Fruit fly (Drosophila melanogaster) whole organism, prepupa: Measurements from ENCODE around the gene CG15308.

Source experiments
- Blimp-1 ChIP-seq: fragments of 200-800 bp; sonication (Bioruptor generic); optimal IDR thresholded peaks from 3 replicates; lab custom pipeline; 2017; ENCODE audit warnings: missing biosample characterization, missing genetic modification characterization, mild to moderate bottlenecking, moderate library complexity, missing genetic modification reagents
- CG11294 ChIP-seq: fragments of 200-800 bp; sonication (Bioruptor generic); IDR thresholded peaks from 2 replicates; pipeline ENCODE4 v1.3.6; 2022; ENCODE audit warnings: missing biosample characterization, missing genetic modification characterization
- CG11762 ChIP-seq: fragments of 200-800 bp; sonication (Bioruptor generic); optimal IDR thresholded peaks from 3 replicates; lab custom pipeline; 2016; ENCODE audit warnings: missing biosample characterization, missing genetic modification characterization; ENCODE audit not compliant: insufficient read depth
- CG15336 ChIP-seq: fragments of 200-800 bp; sonication (Bioruptor generic); IDR thresholded peaks from 2 replicates; pipeline ENCODE4 v1.3.6; 2022; ENCODE audit warnings: missing biosample characterization, missing genetic modification characterization
- CG1621 ChIP-seq: fragments of 200-800 bp; sonication (Bioruptor generic); optimal IDR thresholded peaks from 3 replicates; lab custom pipeline; 2018; ENCODE audit warnings: missing biosample characterization, mild to moderate bottlenecking, missing genetic modification characterization
- CG16779 ChIP-seq: fragments of 200-800 bp; sonication (Bioruptor generic); optimal IDR thresholded peaks from 3 replicates; lab custom pipeline; 2017; ENCODE audit warnings: missing biosample characterization, mild to moderate bottlenecking, missing genetic modification characterization
- CG3032 ChIP-seq: fragments of 200-800 bp; optimal IDR thresholded peaks from 2 replicates; lab custom pipeline; 2019; ENCODE audit warnings: missing biosample characterization, mild to moderate bottlenecking, missing genetic modification characterization, moderate library complexity
- CG31627 ChIP-seq: fragments of 200-800 bp; sonication (Bioruptor generic); optimal IDR thresholded peaks from 3 replicates; lab custom pipeline; 2016; ENCODE audit warnings: missing biosample characterization, missing genetic modification characterization
- CG3919 ChIP-seq: fragments of 200-800 bp; sonication (Bioruptor generic); optimal IDR thresholded peaks from 3 replicates; lab custom pipeline; 2016; ENCODE audit warnings: missing biosample characterization, missing genetic modification characterization
- CG4318 ChIP-seq: fragments of 200-800 bp; sonication (Bioruptor generic); optimal IDR thresholded peaks from 3 replicates; lab custom pipeline; 2017; ENCODE audit warnings: missing biosample characterization, mild to moderate bottlenecking, missing genetic modification characterization
- CG6163 ChIP-seq: fragments of 200-800 bp; sonication (Bioruptor generic); IDR thresholded peaks from 3 replicates; pipeline ENCODE4 v1.3.6; 2022; ENCODE audit warnings: missing biosample characterization, missing genetic modification characterization
- CG6854 ChIP-seq: fragments of 200-800 bp; sonication (Bioruptor generic); optimal IDR thresholded peaks from 2 replicates; lab custom pipeline; 2017; ENCODE audit warnings: missing biosample characterization, mild to moderate bottlenecking, missing genetic modification characterization
- CG7368 ChIP-seq: fragments of 200-800 bp; sonication (Bioruptor generic); optimal IDR thresholded peaks from 3 replicates; lab custom pipeline; 2016; ENCODE audit warnings: missing biosample characterization, missing genetic modification characterization
- CG8119 ChIP-seq: fragments of 200-800 bp; sonication (Bioruptor generic); IDR thresholded peaks from 3 replicates; pipeline ENCODE4 v1.3.6; 2022; ENCODE audit warnings: missing biosample characterization, missing genetic modification characterization
- CG8319 ChIP-seq: fragments of 200-800 bp; sonication (Bioruptor generic); optimal IDR thresholded peaks from 3 replicates; lab custom pipeline; 2016; ENCODE audit warnings: missing biosample characterization, missing genetic modification characterization
- CG8632 ChIP-seq: fragments of 200-800 bp; sonication (Bioruptor generic); optimal IDR thresholded peaks from 3 replicates; lab custom pipeline; 2016; ENCODE audit warnings: missing biosample characterization, missing genetic modification characterization
- CG9139 ChIP-seq: fragments of 200-800 bp; sonication (Bioruptor generic); optimal IDR thresholded peaks from 3 replicates; lab custom pipeline; 2017; ENCODE audit warnings: missing biosample characterization, mild to moderate bottlenecking, missing genetic modification characterization
- Eip78C ChIP-seq: fragments of 200-800 bp; sonication (Bioruptor generic); peaks from one replicate; lab custom pipeline; 2016; ENCODE audit warnings: missing biosample characterization, missing genetic modification characterization
- Eip93F ChIP-seq: fragments of 200-800 bp; sonication (Bioruptor generic); optimal IDR thresholded peaks from 2 replicates; lab custom pipeline; 2016; ENCODE audit warnings: missing biosample characterization, mild to moderate bottlenecking, missing genetic modification characterization
- Ets21C ChIP-seq: fragments of 200-800 bp; sonication (Bioruptor generic); optimal IDR thresholded peaks from 3 replicates; lab custom pipeline; 2016; ENCODE audit warnings: missing biosample characterization, missing genetic modification characterization
- Ets96B ChIP-seq: fragments of 200-800 bp; optimal IDR thresholded peaks from 2 replicates; lab custom pipeline; 2019; ENCODE audit warnings: missing biosample characterization, mild to moderate bottlenecking, missing genetic modification characterization, moderate library complexity
- Gug ChIP-seq: fragments of 200-800 bp; sonication (Bioruptor generic); IDR thresholded peaks from 2 replicates; pipeline ENCODE4 v1.3.6; 2022; ENCODE audit warnings: missing biosample characterization, missing genetic modification characterization
- Hr38 ChIP-seq: sonication (Bioruptor generic); optimal IDR thresholded peaks from 2 replicates; lab custom pipeline; 2016; ENCODE audit warnings: missing biosample characterization, missing genetic modification characterization
- Hr39 ChIP-seq: fragments of 200-800 bp; sonication (Bioruptor generic); optimal IDR thresholded peaks from 2 replicates; lab custom pipeline; 2016; ENCODE audit warnings: missing biosample characterization, missing genetic modification characterization
- Hr4 ChIP-seq: fragments of 200-800 bp; sonication (Bioruptor generic); optimal IDR thresholded peaks from 3 replicates; lab custom pipeline; 2016; ENCODE audit warnings: missing biosample characterization, missing genetic modification characterization
- Lpt ChIP-seq: fragments of 200-800 bp; sonication (Bioruptor generic); optimal IDR thresholded peaks from 3 replicates; lab custom pipeline; 2016; ENCODE audit warnings: missing biosample characterization, missing genetic modification characterization
- Met ChIP-seq: fragments of 200-800 bp; sonication (Bioruptor generic); optimal IDR thresholded peaks from 3 replicates; lab custom pipeline; 2016; ENCODE audit warnings: missing biosample characterization, missing genetic modification characterization
- OdsH ChIP-seq: fragments of 200-800 bp; sonication (Bioruptor generic); optimal IDR thresholded peaks from 3 replicates; lab custom pipeline; 2016; ENCODE audit warnings: missing biosample characterization, missing genetic modification characterization
- Smox ChIP-seq: fragments of 200-800 bp; sonication (Bioruptor generic); optimal IDR thresholded peaks from 3 replicates; lab custom pipeline; 2016; ENCODE audit warnings: missing biosample characterization, missing genetic modification characterization
- Sox14 ChIP-seq: fragments of 200-800 bp; sonication (Bioruptor generic); optimal IDR thresholded peaks from 3 replicates; lab custom pipeline; 2016; ENCODE audit warnings: missing biosample characterization, missing genetic modification characterization
- Sox15 ChIP-seq: fragments of 200-800 bp; sonication (Bioruptor generic); optimal IDR thresholded peaks from 3 replicates; lab custom pipeline; 2016; ENCODE audit warnings: missing biosample characterization, missing genetic modification characterization
- achi ChIP-seq: fragments of 200-800 bp; sonication (Bioruptor generic); optimal IDR thresholded peaks from 3 replicates; lab custom pipeline; 2016; ENCODE audit warnings: missing biosample characterization, missing genetic modification characterization
- acj6 ChIP-seq: fragments of 200-800 bp; sonication (Bioruptor generic); optimal IDR thresholded peaks from 3 replicates; lab custom pipeline; 2016; ENCODE audit warnings: missing biosample characterization, missing genetic modification characterization
- dac ChIP-seq: fragments of 200-800 bp; sonication (Bioruptor generic); optimal IDR thresholded peaks from 2 replicates; lab custom pipeline; 2017; ENCODE audit warnings: missing biosample characterization, mild to moderate bottlenecking, missing genetic modification characterization
- dsx ChIP-seq: fragments of 200-800 bp; optimal IDR thresholded peaks from 3 replicates; lab custom pipeline; 2019; ENCODE audit warnings: missing biosample characterization, mild to moderate bottlenecking, missing genetic modification characterization, moderate library complexity; ENCODE audit not compliant: poor library complexity, severe bottlenecking
- eg ChIP-seq: fragments of 200-800 bp; sonication (Bioruptor generic); IDR thresholded peaks from 3 replicates; pipeline ENCODE4 v1.3.6; 2022; ENCODE audit warnings: missing biosample characterization, missing genetic modification characterization
- esn ChIP-seq: fragments of 200-800 bp; sonication (Bioruptor generic); optimal IDR thresholded peaks from 2 replicates; lab custom pipeline; 2016; ENCODE audit warnings: missing biosample characterization, mild to moderate bottlenecking, missing genetic modification characterization, moderate library complexity
- fd59A ChIP-seq: fragments of 200-800 bp; sonication (Bioruptor generic); optimal IDR thresholded peaks from 2 replicates; lab custom pipeline; 2017; ENCODE audit warnings: missing biosample characterization, mild to moderate bottlenecking, missing genetic modification characterization, missing genetic modification reagents
- fd85E ChIP-seq: fragments of 200-800 bp; sonication (Bioruptor generic); optimal IDR thresholded peaks from 3 replicates; lab custom pipeline; 2016; ENCODE audit warnings: missing biosample characterization, missing genetic modification characterization
- fkh ChIP-seq: fragments of 200-800 bp; sonication (Bioruptor generic); optimal IDR thresholded peaks from 3 replicates; lab custom pipeline; 2017; ENCODE audit warnings: missing biosample characterization, mild to moderate bottlenecking, missing genetic modification characterization, moderate library complexity
- lz ChIP-seq: fragments of 200-800 bp; sonication (Bioruptor generic); optimal IDR thresholded peaks from 3 replicates; lab custom pipeline; 2016; ENCODE audit warnings: missing biosample characterization, missing genetic modification characterization
- net ChIP-seq: fragments of 200-800 bp; sonication (Bioruptor generic); optimal IDR thresholded peaks from 3 replicates; lab custom pipeline; 2016; ENCODE audit warnings: missing biosample characterization, missing genetic modification characterization
- pdm3 ChIP-seq: fragments of 200-800 bp; sonication (Bioruptor generic); optimal IDR thresholded peaks from 3 replicates; lab custom pipeline; 2016; ENCODE audit warnings: missing biosample characterization, missing genetic modification characterization
- ss ChIP-seq, 2 experiments: fragments of 200-800 bp; sonication (Bioruptor generic); optimal IDR thresholded peaks; 2 replicates in 1 of 2; 3 replicates in 1 of 2; lab custom pipeline; 2017 to 2018; ENCODE audit warnings: mild to moderate bottlenecking in 2 of 2, missing biosample characterization in 2 of 2, missing genetic modification characterization in 2 of 2, moderate library complexity in 1 of 2
- svp ChIP-seq: fragments of 200-800 bp; sonication (Bioruptor generic); peaks from one replicate; lab custom pipeline; 2016; ENCODE audit warnings: missing biosample characterization, missing genetic modification characterization
- topi ChIP-seq: fragments of 200-800 bp; sonication (Bioruptor generic); optimal IDR thresholded peaks from 3 replicates; lab custom pipeline; 2016; ENCODE audit warnings: missing biosample characterization, missing genetic modification characterization
- vri ChIP-seq: fragments of 200-800 bp; sonication (Bioruptor generic); optimal IDR thresholded peaks from 3 replicates; lab custom pipeline; 2016; ENCODE audit warnings: missing biosample characterization, mild to moderate bottlenecking, missing genetic modification characterization

The CG15308 gene

DNA sequence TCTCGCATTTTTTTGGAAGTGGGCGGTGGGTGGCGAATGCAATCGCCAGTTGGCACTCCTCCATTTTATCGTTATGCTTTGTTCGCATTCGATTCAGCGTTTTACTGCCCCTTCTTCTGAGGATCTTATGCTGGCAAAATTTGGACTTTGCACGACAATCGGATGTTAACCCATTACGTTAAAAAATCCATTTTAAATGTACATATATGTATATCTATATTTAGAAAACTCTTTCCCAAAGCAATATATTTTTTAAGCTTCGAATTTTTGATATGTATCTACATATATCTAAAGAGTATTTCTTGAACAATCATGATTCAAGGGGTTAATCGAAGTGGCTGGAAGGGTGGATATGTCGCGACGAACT lies 47.1 kb upstream of the CG15308 start (continued):
- no peak for TF ChIP-seq fd85E (GFP tag; lab: Kevin White, UChicago)
- no peak for TF ChIP-seq CG11762 (GFP tag; lab: Kevin White, UChicago)
- TF ChIP-seq Sox14 (GFP tag; lab: Kevin White, UChicago), result no peak
- peak; percentile 16 for TF ChIP-seq Lpt (GFP tag; lab: Kevin White, UChicago)
- peak; percentile 37 for TF ChIP-seq CG3919 (GFP tag; lab: Kevin White, UChicago)
- peak; percentile 76 for TF ChIP-seq svp
- TF ChIP-seq CG6163 (GFP tag; lab: Robert Waterston, UW), result no peak; the same call in none of the 3 replicates
- TF ChIP-seq Hr38, result no peak
- peak; percentile 28 for TF ChIP-seq esn (GFP tag; lab: Kevin White, UChicago)
- peak; percentile 56 for TF ChIP-seq Ets96B (tag; lab: Kevin White, UChicago)
- peak; percentile 74 for TF ChIP-seq Eip78C (GFP tag; lab: Kevin White, UChicago)

- peak; percentile 95 for TF ChIP-seq Gug
- peak; percentile 81 for TF ChIP-seq Blimp-1 (GFP tag; lab: Kevin White, UChicago)
- TF ChIP-seq achi, result peak; percentile 91
- TF ChIP-seq CG6854 (GFP tag; lab: Kevin White, UChicago), result no peak
- TF ChIP-seq OdsH (GFP tag; lab: Kevin White, UChicago), result peak; percentile 93
- TF ChIP-seq CG9139 (GFP tag; lab: Kevin White, UChicago), result peak; percentile 49
- TF ChIP-seq eg (GFP tag; lab: Robert Waterston, UW), result peak; percentile 98
- TF ChIP-seq CG8632 (GFP tag; lab: Kevin White, UChicago), result peak; percentile 82
- TF ChIP-seq CG11294, result peak; percentile 96
- TF ChIP-seq Hr38, result peak; percentile 81
- TF ChIP-seq svp, result peak; percentile 98
- TF ChIP-seq Lpt (GFP tag; lab: Kevin White, UChicago), result peak; percentile 96
- TF ChIP-seq vri, result peak; percentile 91
- peak; percentile 86 for TF ChIP-seq CG4318
- peak; percentile 93 for TF ChIP-seq net (GFP tag; lab: Kevin White, UChicago)
- peak; percentile 94 for TF ChIP-seq CG8319
- TF ChIP-seq Ets21C, result peak; percentile 96
- peak; percentile 95 for TF ChIP-seq pdm3
- peak; percentile 97 for TF ChIP-seq topi (GFP tag; lab: Kevin White, UChicago)
- peak; percentile 87 for TF ChIP-seq fd59A
- peak; percentile 95 for TF ChIP-seq CG15336 (GFP tag; lab: Robert Waterston, UW)
- TF ChIP-seq Hr4 (GFP tag; lab: Kevin White, UChicago), result peak; percentile 95
- TF ChIP-seq dsx (GFP tag; lab: Kevin White, UChicago), result peak; percentile 73
- TF ChIP-seq Sox14 (GFP tag; lab: Kevin White, UChicago), result peak; percentile 98
- peak; percentile 76 for TF ChIP-seq CG16779 (tag; lab: Kevin White, UChicago)
- peak; percentile 98 for TF ChIP-seq CG31627 (GFP tag; lab: Kevin White, UChicago)
- TF ChIP-seq CG11762 (GFP tag; lab: Kevin White, UChicago), result peak; percentile 88
- peak; percentile 80 for TF ChIP-seq Eip93F
- TF ChIP-seq fkh (GFP tag; lab: Kevin White, UChicago), result peak; percentile 89
- TF ChIP-seq lz (GFP tag; lab: Kevin White, UChicago), result peak; percentile 97
- peak; percentile 97 for TF ChIP-seq CG7368 (GFP tag; lab: Kevin White, UChicago)
- TF ChIP-seq Eip78C (GFP tag; lab: Kevin White, UChicago), result peak; percentile 96
- TF ChIP-seq ss (GFP tag; optimal IDR thresholded peaks at IDR 0.05; lab: Kevin White, UChicago), result peak; percentile 72 to 90
- peak; percentile 72 for TF ChIP-seq CG3032 (tag; lab: Kevin White, UChicago)
- peak; percentile 95 for TF ChIP-seq Met (GFP tag; lab: Kevin White, UChicago)
- peak; percentile 93 for TF ChIP-seq acj6 (GFP tag; lab: Kevin White, UChicago)
- TF ChIP-seq dac (GFP tag; lab: Kevin White, UChicago), result peak; percentile 92
- peak; percentile 92 for TF ChIP-seq Sox15 (GFP tag; lab: Kevin White, UChicago)
- TF ChIP-seq Smox (GFP tag; lab: Kevin White, UChicago), result peak; percentile 96
- TF ChIP-seq Hr39 (GFP tag; lab: Kevin White, UChicago), result peak; percentile 98
- TF ChIP-seq CG8119 (GFP tag; lab: Robert Waterston, UW), result peak; percentile 95
- TF ChIP-seq fd85E (GFP tag; lab: Kevin White, UChicago), result peak; percentile 85
- peak; percentile 91 for TF ChIP-seq CG1621 (tag; lab: Kevin White, UChicago)
These were observed 46.5 kb upstream of the CG15308 start, which contains the start of gene CG12643 for dm6 chrX:10265213-10266017. Gene CG12643 (minus strand): TSS chrX:10265263.
